Worm (Caenorhabditis elegans) whole organism, L4 larva: ENCODE measurements around the gene Y54G2A.18.

Experiments used
- aly-2 ChIP-seq: sonication (generic microtip); optimal IDR thresholded peaks from 2 replicates; lab custom pipeline; 2018; ENCODE audit warnings: missing biosample characterization, missing genetic modification characterization
- arid-1 ChIP-seq: fragments of 200-800 bp; sonication (Bioruptor generic); conservative IDR thresholded peaks from 2 replicates; pipeline ENCODE4 v1.3.6; 2022; ENCODE audit warnings: missing genetic modification reagents, missing genetic modification characterization, missing compliant biosample characterization
- ces-1 ChIP-seq: fragments of 150-350 bp; sonication (generic microtip); optimal IDR thresholded peaks from 4 replicates; lab custom pipeline; 2014; ENCODE audit warnings: missing biosample characterization, missing genetic modification reagents, missing genetic modification characterization
- mxl-2 ChIP-seq: fragments of 200-800 bp; sonication (Bioruptor generic); conservative IDR thresholded peaks from 2 replicates; pipeline ENCODE4 v1.3.6; 2022; ENCODE audit warnings: missing genetic modification reagents, missing genetic modification characterization, missing compliant biosample characterization
- nhr-11 ChIP-seq: fragments of 150-350 bp; optimal IDR thresholded peaks from 2 replicates; lab custom pipeline; 2014; ENCODE audit warnings: missing biosample characterization, missing genetic modification characterization
- unc-39 ChIP-seq: sonication (generic microtip); optimal IDR thresholded peaks from 2 replicates; lab custom pipeline; 2017; ENCODE audit warnings: missing biosample characterization, missing genetic modification characterization

DNA sequence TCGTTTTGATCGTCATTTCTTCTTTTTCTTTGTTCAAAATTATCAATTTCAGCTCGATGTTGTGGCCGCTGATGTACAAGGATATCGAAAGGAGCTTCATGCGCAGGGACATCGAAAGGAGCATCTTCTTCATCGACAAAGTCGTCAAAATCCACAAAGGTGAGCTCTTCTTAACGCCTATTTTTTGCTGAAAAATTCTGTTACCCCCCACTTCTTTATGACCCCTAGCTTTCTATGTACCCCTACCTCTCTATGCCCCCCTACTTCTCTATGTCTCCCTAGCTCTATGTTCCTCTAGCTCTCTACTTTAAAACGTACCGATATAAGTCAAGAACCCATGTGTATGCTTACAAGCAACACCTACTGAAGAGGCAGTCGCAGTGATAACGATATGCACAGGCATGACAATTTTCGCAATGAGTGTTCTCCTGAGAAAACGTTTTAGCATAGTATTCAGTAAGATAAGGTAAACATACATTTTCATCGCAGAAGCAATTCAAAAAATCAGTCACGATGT is 5.4 kb upstream of the Y54G2A.18 start, which contains the start of gene Y54G2A.36:
- TF ChIP-seq mxl-2 (GFP tag; lab: Robert Waterston, UW): no peak
- TF ChIP-seq ces-1: no peak
- no peak for TF ChIP-seq nhr-11 (tag; lab: Kevin White, UChicago)
- no peak for TF ChIP-seq unc-39 (tag; lab: Kevin White, UChicago)
- no peak for TF ChIP-seq aly-2 (tag; lab: Kevin White, UChicago)
- TF ChIP-seq arid-1: no peak
